Fruit fly (Drosophila melanogaster) whole organism, embryonic: ENCODE measurements around the gene CG15888.
A peak's percentile ranks its signal among the peaks of the same experiment; 100 is the strongest.

Experiments
- Abd-B ChIP-seq: fragments of 200-800 bp; sonication (Bioruptor generic); optimal IDR thresholded peaks from 2 replicates; lab custom pipeline; 2018; ENCODE audit warnings: missing biosample characterization, mild to moderate bottlenecking, missing genetic modification characterization, moderate library complexity
- Antp ChIP-seq: fragments of 200-800 bp; sonication (Bioruptor generic); optimal IDR thresholded peaks from 3 replicates; lab custom pipeline; 2016; ENCODE audit warnings: missing biosample characterization, missing genetic modification characterization
- CG10147 ChIP-seq: fragments of 200-800 bp; sonication (Bioruptor generic); optimal IDR thresholded peaks from 2 replicates; lab custom pipeline; 2019; ENCODE audit warnings: missing biosample characterization, mild to moderate bottlenecking, missing genetic modification characterization, moderate library complexity
- CG10209 ChIP-seq: fragments of 200-800 bp; sonication (Bioruptor generic); optimal IDR thresholded peaks from 3 replicates; lab custom pipeline; 2017; ENCODE audit warnings: missing biosample characterization, mild to moderate bottlenecking, missing genetic modification characterization, missing genetic modification reagents
- CG10431 ChIP-seq: fragments of 200-800 bp; sonication (Bioruptor generic); optimal IDR thresholded peaks from 3 replicates; lab custom pipeline; 2018; ENCODE audit warnings: missing biosample characterization, mild to moderate bottlenecking, missing genetic modification characterization
- CG11723 ChIP-seq: fragments of 200-800 bp; sonication (Bioruptor generic); optimal IDR thresholded peaks from 2 replicates; lab custom pipeline; 2017; ENCODE audit warnings: missing biosample characterization, mild to moderate bottlenecking, missing genetic modification characterization
- CG12104 ChIP-seq: fragments of 200-800 bp; sonication (Bioruptor generic); optimal IDR thresholded peaks from 3 replicates; lab custom pipeline; 2016; ENCODE audit warnings: missing biosample characterization, missing genetic modification characterization
- CG12155 ChIP-seq: fragments of 200-800 bp; sonication (Bioruptor generic); optimal IDR thresholded peaks from 3 replicates; lab custom pipeline; 2016; ENCODE audit warnings: missing biosample characterization, missing genetic modification characterization
- CG12299 ChIP-seq: fragments of 200-800 bp; sonication (Bioruptor generic); optimal IDR thresholded peaks from 2 replicates; lab custom pipeline; 2018; ENCODE audit warnings: missing biosample characterization, mild to moderate bottlenecking, missing genetic modification characterization
- CG15696 ChIP-seq: fragments of 200-800 bp; sonication (Bioruptor generic); optimal IDR thresholded peaks from 2 replicates; lab custom pipeline; 2019; ENCODE audit warnings: missing biosample characterization, mild to moderate bottlenecking, missing genetic modification characterization, moderate library complexity
- CG16779 ChIP-seq: fragments of 200-800 bp; sonication (Bioruptor generic); IDR thresholded peaks from 2 replicates; pipeline ENCODE4 v1.3.6; 2022; ENCODE audit warnings: missing biosample characterization, missing genetic modification characterization
- CG16863 ChIP-seq: fragments of 200-800 bp; sonication (Bioruptor generic); optimal IDR thresholded peaks from 3 replicates; lab custom pipeline; 2016; ENCODE audit warnings: missing biosample characterization, missing genetic modification characterization
- CG18011 ChIP-seq: fragments of 200-800 bp; sonication (Bioruptor generic); optimal IDR thresholded peaks from 2 replicates; lab custom pipeline; 2017; ENCODE audit warnings: missing biosample characterization, missing genetic modification characterization, mild to moderate bottlenecking, moderate library complexity, missing genotype
- CG18262 ChIP-seq: fragments of 200-800 bp; optimal IDR thresholded peaks from 3 replicates; lab custom pipeline; 2019; ENCODE audit warnings: missing biosample characterization, mild to moderate bottlenecking, missing genetic modification characterization, moderate library complexity
- CG32767 ChIP-seq: fragments of 200-800 bp; sonication (Bioruptor generic); IDR thresholded peaks from 2 replicates; pipeline ENCODE4 v1.3.6; 2022; ENCODE audit warnings: missing biosample characterization, missing genetic modification characterization
- CG32772 ChIP-seq: fragments of 200-800 bp; sonication (Bioruptor generic); IDR thresholded peaks from 2 replicates; pipeline ENCODE4 v1.3.6; 2022; ENCODE audit warnings: missing biosample characterization, missing genetic modification characterization
- CG33213 ChIP-seq: fragments of 200-800 bp; sonication (Bioruptor generic); optimal IDR thresholded peaks from 3 replicates; lab custom pipeline; 2016; ENCODE audit warnings: missing biosample characterization, missing genetic modification characterization
- CG34422 ChIP-seq: fragments of 200-800 bp; sonication (Bioruptor generic); IDR thresholded peaks from 3 replicates; pipeline ENCODE4 v1.3.6; 2022; ENCODE audit warnings: missing biosample characterization, missing genetic modification characterization
- CG4617 ChIP-seq: fragments of 200-800 bp; sonication (Bioruptor generic); optimal IDR thresholded peaks from 3 replicates; lab custom pipeline; 2016; ENCODE audit warnings: missing biosample characterization, missing genetic modification characterization, borderline replicate concordance
- CG6813 ChIP-seq: fragments of 200-800 bp; sonication (Bioruptor generic); optimal IDR thresholded peaks from 2 replicates; lab custom pipeline; 2017; ENCODE audit warnings: missing biosample characterization, missing genetic modification characterization, mild to moderate bottlenecking, moderate library complexity, missing genetic modification reagents
- CG7372 ChIP-seq: fragments of 200-800 bp; sonication (Bioruptor generic); IDR thresholded peaks from 2 replicates; pipeline ENCODE4 v1.3.6; 2022; ENCODE audit warnings: missing biosample characterization, missing genetic modification characterization
- CG7786 ChIP-seq: fragments of 200-800 bp; sonication (Bioruptor generic); optimal IDR thresholded peaks from 2 replicates; lab custom pipeline; 2016; ENCODE audit warnings: missing biosample characterization, missing genetic modification characterization
- CG8089 ChIP-seq: fragments of 200-800 bp; sonication (Bioruptor generic); optimal IDR thresholded peaks from 3 replicates; lab custom pipeline; 2016; ENCODE audit warnings: missing biosample characterization, missing genetic modification characterization
- CG9797 ChIP-seq: fragments of 200-800 bp; sonication (Bioruptor generic); optimal IDR thresholded peaks from 3 replicates; lab custom pipeline; 2018; ENCODE audit warnings: missing biosample characterization, mild to moderate bottlenecking, missing genetic modification characterization
- CHES-1-like ChIP-seq: fragments of 200-800 bp; sonication (Bioruptor generic); optimal IDR thresholded peaks from 2 replicates; lab custom pipeline; 2016; ENCODE audit warnings: missing biosample characterization, missing genetic modification characterization
- Dp ChIP-seq: fragments of 200-800 bp; sonication (Bioruptor generic); optimal IDR thresholded peaks from 2 replicates; lab custom pipeline; 2018; ENCODE audit warnings: missing biosample characterization, mild to moderate bottlenecking, missing genetic modification characterization, moderate library complexity
- E2f1 ChIP-seq: fragments of 200-800 bp; sonication (Bioruptor generic); IDR thresholded peaks from 2 replicates; pipeline ENCODE4 v1.3.6; 2022; ENCODE audit warnings: missing biosample characterization, missing genetic modification characterization
- Ets97D ChIP-seq: fragments of 200-800 bp; sonication (Bioruptor generic); optimal IDR thresholded peaks from 3 replicates; lab custom pipeline; 2016; ENCODE audit warnings: missing biosample characterization, missing genetic modification characterization
- Fer2 ChIP-seq: fragments of 200-800 bp; sonication (Bioruptor generic); optimal IDR thresholded peaks from 2 replicates; lab custom pipeline; 2018; ENCODE audit warnings: missing biosample characterization, mild to moderate bottlenecking, missing genetic modification characterization, moderate library complexity
- GATAe ChIP-seq: fragments of 200-800 bp; sonication (Bioruptor generic); conservative IDR thresholded peaks from 2 replicates; pipeline ENCODE4 v1.3.6; 2022; ENCODE audit warnings: missing biosample characterization, missing genetic modification characterization
- HmgD ChIP-seq: fragments of 200-800 bp; sonication (Bioruptor generic); optimal IDR thresholded peaks from 3 replicates; lab custom pipeline; 2016; ENCODE audit warnings: missing biosample characterization, missing genetic modification characterization
- Jarid2 ChIP-seq: fragments of 200-800 bp; sonication (Bioruptor generic); optimal IDR thresholded peaks from 3 replicates; lab custom pipeline; 2017; ENCODE audit warnings: mild to moderate bottlenecking, missing biosample characterization, missing genetic modification reagents, missing genetic modification characterization
- Lhr ChIP-seq: fragments of 200-800 bp; sonication (Bioruptor generic); optimal IDR thresholded peaks from 3 replicates; lab custom pipeline; 2017; ENCODE audit warnings: mild to moderate bottlenecking, missing biosample characterization, missing genetic modification reagents, missing genetic modification characterization
- MESR4 ChIP-seq: fragments of 200-800 bp; sonication (Bioruptor generic); optimal IDR thresholded peaks from 2 replicates; lab custom pipeline; 2018; ENCODE audit warnings: missing biosample characterization, mild to moderate bottlenecking, missing genetic modification characterization, moderate library complexity
- Neu2 ChIP-seq: fragments of 200-800 bp; sonication (Bioruptor generic); optimal IDR thresholded peaks from 3 replicates; lab custom pipeline; 2016; ENCODE audit warnings: missing biosample characterization, missing genetic modification characterization, borderline replicate concordance
- Sry-δ ChIP-seq: fragments of 200-800 bp; sonication (Bioruptor generic); optimal IDR thresholded peaks from 2 replicates; lab custom pipeline; 2016; ENCODE audit warnings: missing biosample characterization, missing genetic modification characterization
- Ssrp ChIP-seq: fragments of 200-800 bp; sonication (Bioruptor generic); optimal IDR thresholded peaks from 2 replicates; lab custom pipeline; 2018; ENCODE audit warnings: missing biosample characterization, mild to moderate bottlenecking, missing genetic modification characterization, moderate library complexity
- Usf ChIP-seq: fragments of 200-800 bp; sonication (Bioruptor generic); optimal IDR thresholded peaks from 2 replicates; lab custom pipeline; 2017; ENCODE audit warnings: missing genotype, missing biosample characterization, missing genetic modification characterization
- Xrp1 ChIP-seq: fragments of 200-800 bp; sonication (Bioruptor generic); IDR thresholded peaks from 2 replicates; pipeline ENCODE4 v1.3.6; 2022; ENCODE audit warnings: missing biosample characterization, missing genetic modification characterization
- ash1 ChIP-seq: fragments of 200-800 bp; sonication (Bioruptor generic); optimal IDR thresholded peaks from 2 replicates; lab custom pipeline; 2018; ENCODE audit warnings: missing biosample characterization, mild to moderate bottlenecking, missing genetic modification characterization
- gfzf ChIP-seq: fragments of 200-800 bp; sonication (Bioruptor generic); optimal IDR thresholded peaks from 2 replicates; lab custom pipeline; 2016; ENCODE audit warnings: missing biosample characterization, mild to moderate bottlenecking, missing genetic modification characterization, moderate library complexity
- gsb ChIP-seq: fragments of 200-800 bp; sonication (Bioruptor generic); IDR thresholded peaks from 2 replicates; pipeline ENCODE4 v1.3.6; 2022; ENCODE audit warnings: missing biosample characterization, missing genetic modification characterization
- klu ChIP-seq: fragments of 200-800 bp; sonication (Bioruptor generic); IDR thresholded peaks from 2 replicates; pipeline ENCODE4 v1.3.6; 2022; ENCODE audit warnings: missing biosample characterization, missing genetic modification characterization
- pzg ChIP-seq: fragments of 200-800 bp; sonication (Bioruptor generic); optimal IDR thresholded peaks from 3 replicates; lab custom pipeline; 2018; ENCODE audit warnings: missing biosample characterization, mild to moderate bottlenecking, missing genetic modification characterization, moderate library complexity
- ranshi ChIP-seq: fragments of 200-800 bp; sonication (Bioruptor generic); IDR thresholded peaks from 2 replicates; pipeline ENCODE4 v1.3.6; 2022; ENCODE audit warnings: missing biosample characterization, missing genetic modification characterization
- sna ChIP-seq: fragments of 200-800 bp; sonication (Bioruptor generic); IDR thresholded peaks from 2 replicates; pipeline ENCODE4 v1.3.6; 2022; ENCODE audit warnings: missing biosample characterization, missing genetic modification characterization; ENCODE audit not compliant: partially characterized antibody
- so ChIP-seq: fragments of 200-800 bp; sonication (Bioruptor generic); IDR thresholded peaks from 3 replicates; pipeline ENCODE4 v1.3.6; 2022; ENCODE audit warnings: missing biosample characterization, missing genetic modification characterization
- stwl ChIP-seq: fragments of 200-800 bp; sonication (Bioruptor generic); optimal IDR thresholded peaks from 3 replicates; lab custom pipeline; 2018; ENCODE audit warnings: missing biosample characterization, mild to moderate bottlenecking, missing genetic modification characterization, moderate library complexity
- tup ChIP-seq: fragments of 200-800 bp; sonication (Bioruptor generic); optimal IDR thresholded peaks from 2 replicates; lab custom pipeline; 2016; ENCODE audit warnings: missing biosample characterization, mild to moderate bottlenecking, missing genetic modification characterization, moderate library complexity
- wdn ChIP-seq: fragments of 200-800 bp; sonication (Bioruptor generic); IDR thresholded peaks from 2 replicates; pipeline ENCODE4 v1.3.6; 2022; ENCODE audit warnings: missing biosample characterization, missing genetic modification characterization
- zfh2 ChIP-seq: fragments of 200-800 bp; sonication (Bioruptor generic); optimal IDR thresholded peaks from 2 replicates; lab custom pipeline; 2016; ENCODE audit warnings: missing biosample characterization, missing genetic modification characterization

The CG15888 gene

DNA sequence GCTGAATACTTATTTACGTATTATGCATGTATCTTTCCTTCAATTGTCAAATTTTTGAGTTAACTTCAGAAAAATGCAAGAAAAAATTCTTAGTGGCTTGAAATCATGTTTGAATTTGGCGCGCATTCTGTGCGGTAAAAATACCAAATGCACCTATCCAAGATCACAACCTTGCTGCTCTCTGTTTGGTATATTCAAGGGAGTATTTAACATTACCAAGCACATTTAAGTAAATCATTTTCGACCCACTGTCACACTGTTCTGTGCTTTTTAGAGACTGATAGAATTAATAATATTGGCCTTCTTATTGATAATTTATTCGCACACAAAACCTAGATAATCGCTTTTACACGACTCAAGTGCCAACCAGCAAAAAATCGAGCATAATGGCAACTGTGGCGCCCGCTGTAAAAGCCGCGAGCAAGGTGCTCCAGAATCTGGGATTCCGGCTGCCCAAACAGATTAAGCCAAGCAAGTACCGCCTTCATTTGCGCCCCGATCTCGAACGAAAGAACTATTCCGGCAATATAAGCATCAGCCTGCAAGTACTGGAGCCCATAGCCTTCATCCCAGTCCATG, 22.9 kb upstream of the CG15888 start (continued):
- TF ChIP-seq CG11723, result no peak
- TF ChIP-seq ranshi (GFP tag; lab: Robert Waterston, UW), result no peak
- TF ChIP-seq pzg (GFP tag; lab: Kevin White, UChicago), result peak; percentile 93
- TF ChIP-seq sna (GFP tag; lab: Robert Waterston, UW), result no peak
- TF ChIP-seq Sry-δ (GFP tag; lab: Kevin White, UChicago), result peak; percentile 62
- TF ChIP-seq Usf, result no peak
- no peak for TF ChIP-seq CG12155 (GFP tag; lab: Kevin White, UChicago)
- peak; percentile 48 for TF ChIP-seq CG33213 (GFP tag; lab: Kevin White, UChicago)
- TF ChIP-seq Antp (GFP tag; lab: Kevin White, UChicago), result no peak
- TF ChIP-seq CG10209 (GFP tag; lab: Kevin White, UChicago), result no peak
- no peak for TF ChIP-seq CG7372 (GFP tag; lab: Robert Waterston, UW)
- peak; percentile 52 for TF ChIP-seq MESR4
- TF ChIP-seq CG12104, result no peak
- peak; percentile 82 for TF ChIP-seq CG4617
- peak; percentile 85 for TF ChIP-seq stwl (tag; lab: Kevin White, UChicago)
- TF ChIP-seq CG15696 (tag; lab: Kevin White, UChicago), result no peak
- no peak for TF ChIP-seq CG10147 (GFP tag; lab: Kevin White, UChicago)
- peak; percentile 68 for TF ChIP-seq Ets97D (GFP tag; lab: Kevin White, UChicago)
- TF ChIP-seq CG32772 (GFP tag; lab: Robert Waterston, UW), result no peak
- TF ChIP-seq so (GFP tag; lab: Robert Waterston, UW), result no peak
- no peak for TF ChIP-seq CG18262 (tag; lab: Kevin White, UChicago)
- no peak for TF ChIP-seq Jarid2 (GFP tag; lab: Kevin White, UChicago)
- TF ChIP-seq gfzf (GFP tag; lab: Kevin White, UChicago), result peak; percentile 98
- TF ChIP-seq CG6813 (GFP tag; lab: Kevin White, UChicago), result no peak
- TF ChIP-seq CG16779 (GFP tag; lab: Robert Waterston, UW), result no peak
- no peak for TF ChIP-seq gsb (GFP tag; lab: Robert Waterston, UW)
- peak; percentile 79 for TF ChIP-seq CG9797 (GFP tag; lab: Kevin White, UChicago)
- TF ChIP-seq CG34422 (GFP tag; lab: Robert Waterston, UW), result no peak
- no peak for TF ChIP-seq zfh2
- TF ChIP-seq CG7786 (GFP tag; lab: Kevin White, UChicago), result no peak
- no peak for TF ChIP-seq E2f1 (GFP tag; lab: Robert Waterston, UW)
- TF ChIP-seq Neu2 (GFP tag; lab: Kevin White, UChicago), result no peak
- TF ChIP-seq wdn (GFP tag; lab: Robert Waterston, UW), result no peak
- TF ChIP-seq HmgD (GFP tag; lab: Kevin White, UChicago), result peak; percentile 55
- no peak for TF ChIP-seq Xrp1 (GFP tag; lab: Robert Waterston, UW)
- TF ChIP-seq CG32767 (GFP tag; lab: Robert Waterston, UW), result no peak
- no peak for TF ChIP-seq CG16863 (GFP tag; lab: Kevin White, UChicago)
- no peak for TF ChIP-seq klu
- TF ChIP-seq CG8089 (GFP tag; lab: Kevin White, UChicago), result no peak
- no peak for TF ChIP-seq CG10431 (GFP tag; lab: Kevin White, UChicago)
- TF ChIP-seq Dp, result peak; percentile 93
- TF ChIP-seq ash1 (GFP tag; lab: Kevin White, UChicago), result no peak
- TF ChIP-seq Abd-B (GFP tag; lab: Kevin White, UChicago), result no peak
- TF ChIP-seq CHES-1-like (GFP tag; lab: Kevin White, UChicago), result no peak
- TF ChIP-seq Lhr (GFP tag; lab: Kevin White, UChicago), result peak; percentile 70
- TF ChIP-seq CG18011 (GFP tag; lab: Kevin White, UChicago), result peak; percentile 11
- no peak for TF ChIP-seq Fer2
- no peak for TF ChIP-seq tup (GFP tag; lab: Kevin White, UChicago)
- no peak for TF ChIP-seq Ssrp (tag; lab: Kevin White, UChicago)
- no peak for TF ChIP-seq CG12299
- TF ChIP-seq GATAe (GFP tag; lab: Robert Waterston, UW), result no peak
